Worm (Caenorhabditis elegans) whole organism, young adult: ENCODE measurements around the gene ver-1.

Experiments used
- B0019.2 ChIP-seq: fragments of 200-800 bp; sonication (Bioruptor generic); conservative IDR thresholded peaks from 2 replicates; pipeline ENCODE4 v1.3.6; 2022; ENCODE audit warnings: missing genetic modification reagents, missing genetic modification characterization, missing compliant biosample characterization
- B0261.1 ChIP-seq: sonication (generic microtip); optimal IDR thresholded peaks from 2 replicates; lab custom pipeline; 2016; ENCODE audit warnings: mild to moderate bottlenecking, missing genetic modification characterization, moderate library complexity, missing compliant biosample characterization
- Y56A3A.18 ChIP-seq: fragments of 200-800 bp; sonication (Bioruptor generic); IDR thresholded peaks from 2 replicates; pipeline ENCODE4 v1.3.6; 2022; ENCODE audit warnings: missing genetic modification reagents, missing genetic modification characterization, missing compliant biosample characterization
- ZK185.1 ChIP-seq: sonication (generic microtip); optimal IDR thresholded peaks from 2 replicates; lab custom pipeline; 2016; ENCODE audit warnings: mild to moderate bottlenecking, missing genetic modification characterization, missing compliant biosample characterization; ENCODE audit not compliant: poor library complexity, severe bottlenecking
- ccch-3 ChIP-seq: fragments of 200-800 bp; sonication (Bioruptor generic); optimal IDR thresholded peaks from 2 replicates; lab custom pipeline; 2018; ENCODE audit warnings: mild to moderate bottlenecking, missing genetic modification characterization, missing compliant biosample characterization
- dox-1 ChIP-seq: fragments of 200-800 bp; sonication (Bioruptor generic); IDR thresholded peaks from 2 replicates; pipeline ENCODE4 v1.3.6; 2022; ENCODE audit warnings: missing genetic modification reagents, missing genetic modification characterization, missing compliant biosample characterization
- lin-54 ChIP-seq: fragments of 200-800 bp; sonication (Bioruptor generic); optimal IDR thresholded peaks from 2 replicates; lab custom pipeline; 2018; ENCODE audit warnings: mild to moderate bottlenecking, missing genetic modification characterization, missing compliant biosample characterization
- mel-28 ChIP-seq: sonication (generic microtip); optimal IDR thresholded peaks from 2 replicates; lab custom pipeline; 2016; ENCODE audit warnings: borderline replicate concordance, mild to moderate bottlenecking, missing genetic modification characterization, missing compliant biosample characterization
- somi-1 ChIP-seq: fragments of 200-800 bp; sonication (Bioruptor generic); optimal IDR thresholded peaks from 2 replicates; lab custom pipeline; 2018; ENCODE audit warnings: mild to moderate bottlenecking, missing genetic modification characterization, missing compliant biosample characterization
- unc-62 ChIP-seq: fragments of 150-350 bp; optimal IDR thresholded peaks from 2 replicates; lab custom pipeline; 2014; ENCODE audit warnings: missing biosample characterization, missing genetic modification reagents, missing genetic modification characterization
- zim-3 ChIP-seq: sonication (generic microtip); optimal IDR thresholded peaks from 2 replicates; lab custom pipeline; 2017; ENCODE audit warnings: mild to moderate bottlenecking, missing genetic modification characterization, moderate library complexity, missing compliant biosample characterization

DNA sequence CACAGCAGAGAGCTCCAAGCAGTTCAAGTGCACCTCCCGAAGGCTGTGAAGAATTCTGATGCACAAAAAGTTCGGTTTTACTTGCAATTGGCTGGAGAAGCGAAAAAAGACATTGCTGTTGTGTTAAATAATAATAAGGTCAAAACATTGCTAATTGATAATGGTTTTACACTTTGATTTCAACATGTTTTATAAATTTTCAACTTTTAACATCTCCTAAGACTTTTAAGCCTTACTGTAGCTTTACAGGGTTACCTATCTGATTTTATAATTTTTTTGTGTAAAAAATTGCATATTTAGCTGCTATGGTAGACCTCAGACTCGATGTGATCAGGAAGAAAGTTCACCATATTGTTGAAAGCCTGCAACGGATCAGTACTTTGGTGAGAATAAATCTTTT is 22.4 kb upstream of the ver-1 start, which contains the start of gene pals-25:
- TF ChIP-seq zim-3 (no peak), mel-28 (tag; lab: Kevin White, UChicago) (no peak), B0261.1 (tag; lab: Kevin White, UChicago) (no peak), somi-1 (GFP tag; lab: Kevin White, UChicago) (no peak), B0019.2 (GFP tag; lab: Robert Waterston, UW) (no peak), lin-54 (no peak), ZK185.1 (no peak), dox-1 (no peak), Y56A3A.18 (GFP tag; lab: Robert Waterston, UW) (no peak), ccch-3 (no peak), unc-62 (GFP tag; lab: Kevin White, UChicago) (no peak)
